Fruit fly (Drosophila melanogaster) S2 (cell line): Measurements from ENCODE around the gene hep.

ENCODE experiments used
- CG8478 ChIP-seq: fragments of >200 bp; optimal IDR thresholded peaks from 2 replicates; lab custom pipeline; 2018
- CTCF ChIP-seq, 2 experiments: fragments of >200 bp; optimal IDR thresholded peaks; 2 replicates each; lab custom pipeline; 2018

- no peak for TF ChIP-seq CTCF (optimal IDR thresholded peaks at IDR 0.05; lab: Kevin White, UChicago)
- TF ChIP-seq CG8478, result no peak
These were observed 21.6 kb upstream of the hep start for dm6 chrX:13111832-13112231.
